Fruit fly (Drosophila melanogaster): ENCODE results near the gene CG6310.

The CG6310 gene

DNA sequence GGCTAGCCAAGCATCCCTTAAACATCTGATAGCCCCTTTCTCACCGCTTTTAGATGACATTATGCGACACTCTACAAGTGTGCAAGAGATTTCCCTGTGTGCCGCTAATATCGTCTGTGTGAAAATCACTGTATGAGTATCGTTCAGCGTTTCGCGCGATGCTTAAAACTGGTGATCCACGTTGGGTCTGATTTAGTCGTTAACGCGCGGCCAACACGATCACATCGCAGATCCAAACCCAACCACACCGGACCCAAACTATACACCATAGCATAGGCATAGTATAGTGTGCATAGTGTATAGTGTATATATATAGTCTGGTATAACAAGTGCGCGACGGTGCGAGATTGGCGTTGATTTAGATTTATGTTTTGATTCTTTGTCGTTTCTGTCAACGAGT is 15.8 kb downstream of the CG6310 start, which contains the start of gene CG7888:
Gene CG7888 (plus strand): TSS at position 193 of the 400 bp plus-strand sequence.
- TF ChIP-seq CG11617 (GFP tag; optimal IDR thresholded peaks at IDR 0.05) (no peak), bab1 (GFP tag; optimal IDR thresholded peaks at IDR 0.05) (no peak), CG12768 (GFP tag; optimal IDR thresholded peaks at IDR 0.05) (peak; percentile 17)

DNA sequence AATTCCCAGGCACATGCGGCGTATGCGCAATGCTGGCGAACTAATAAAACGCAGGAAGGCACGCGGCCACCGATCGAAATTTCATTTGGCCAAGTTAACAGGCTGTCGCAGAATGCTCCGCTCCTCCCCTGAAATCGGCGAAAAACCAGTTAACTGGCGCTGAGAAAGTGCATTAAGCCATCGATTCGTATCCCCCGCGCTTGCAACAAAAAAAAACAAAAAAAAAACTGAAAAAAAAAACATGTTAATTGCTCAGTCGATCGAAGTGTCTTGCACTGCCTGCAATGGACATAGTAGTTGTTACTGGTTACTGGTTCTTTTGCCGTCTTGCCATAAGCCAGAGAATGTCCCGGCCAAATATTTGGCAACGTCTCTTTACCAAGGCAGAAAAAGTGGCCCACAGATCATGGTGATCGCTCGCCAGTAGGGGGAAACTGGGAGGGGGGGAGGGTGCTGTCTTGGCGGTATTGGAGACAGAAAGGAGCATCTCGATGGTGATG is 16.9 kb downstream of the CG6310 start:
- TF ChIP-seq bab1 (GFP tag; optimal IDR thresholded peaks at IDR 0.05), result no peak
- no peak for TF ChIP-seq cic (GFP tag; optimal IDR thresholded peaks at IDR 0.05)
- TF ChIP-seq tj (GFP tag; optimal IDR thresholded peaks at IDR 0.05), result no peak
- TF ChIP-seq Hr96 (GFP tag; optimal IDR thresholded peaks at IDR 0.05), result no peak
- TF ChIP-seq kay (GFP tag; ENCODE audit: borderline replicate concordance), result no peak
- no peak for TF ChIP-seq pad (GFP tag; optimal IDR thresholded peaks at IDR 0.05)
- TF ChIP-seq CG12768 (GFP tag; optimal IDR thresholded peaks at IDR 0.05), result no peak

DNA sequence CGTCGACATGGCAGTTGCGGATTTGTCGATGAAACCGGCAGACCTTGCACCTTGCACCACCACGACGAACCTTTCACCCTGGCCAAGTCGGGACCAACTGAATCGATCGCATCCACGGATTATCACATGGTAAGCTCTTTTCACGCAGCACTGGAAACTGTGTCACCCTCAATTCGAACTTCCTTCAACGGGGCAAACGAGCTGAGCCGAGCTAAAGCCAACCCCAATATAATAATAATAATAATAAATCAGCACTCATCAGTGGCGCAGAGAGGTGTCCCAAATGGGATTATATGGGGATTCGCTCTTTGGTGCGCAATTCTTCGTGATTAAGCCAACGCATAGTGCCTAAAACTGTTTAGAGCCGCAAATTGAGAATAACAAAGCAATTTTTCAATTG is 18.4 kb downstream of the CG6310 start, which contains the start of gene CG43693:
Gene CG43693 (minus strand): TSS at position 101 of the 400 bp plus-strand sequence.
- TF ChIP-seq Crg-1 (GFP tag; optimal IDR thresholded peaks at IDR 0.05) (no peak), cic (GFP tag; optimal IDR thresholded peaks at IDR 0.05) (no peak)

DNA sequence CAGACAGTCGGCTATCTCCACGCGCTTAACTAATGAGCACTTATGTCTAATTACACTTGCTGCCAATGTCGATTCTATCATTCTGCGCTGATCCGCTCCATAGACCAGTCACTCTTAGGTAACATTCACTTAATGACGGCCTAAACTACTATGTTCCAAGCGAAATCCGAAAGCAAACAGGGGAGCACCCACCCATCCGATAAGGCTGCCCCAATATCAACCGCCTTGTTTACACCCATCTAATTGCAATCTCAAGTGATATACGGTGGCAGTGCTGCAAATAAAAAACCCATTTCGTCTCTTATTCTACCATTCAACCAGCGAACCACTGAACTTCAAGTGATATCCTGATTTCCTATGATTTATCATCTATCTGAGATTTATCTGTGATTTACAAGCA is 20.2 kb downstream of the CG6310 start:
- TF ChIP-seq cnc (optimal IDR thresholded peaks at IDR 0.05) (no peak), Clk (GFP tag; optimal IDR thresholded peaks at IDR 0.05) (no peak), Mnt (GFP tag; optimal IDR thresholded peaks at IDR 0.05) (peak; percentile 35), CG5204 (GFP tag; optimal IDR thresholded peaks at IDR 0.05) (peak; percentile 28), toe (GFP tag; optimal IDR thresholded peaks at IDR 0.05) (no peak), bab1 (GFP tag; optimal IDR thresholded peaks at IDR 0.05) (no peak), cic (GFP tag; optimal IDR thresholded peaks at IDR 0.05) (peak; percentile 71), CG7045 (GFP tag; optimal IDR thresholded peaks at IDR 0.05) (peak; percentile 79), tj (GFP tag; optimal IDR thresholded peaks at IDR 0.05) (no peak), CG14711 (tag; optimal IDR thresholded peaks at IDR 0.05) (peak; percentile 13), CG12768 (GFP tag; optimal IDR thresholded peaks at IDR 0.05) (peak; percentile 62), CG11617 (GFP tag; optimal IDR thresholded peaks at IDR 0.05) (peak; percentile 25), Hr96 (GFP tag; optimal IDR thresholded peaks at IDR 0.05) (peak; percentile 2), ovo (GFP tag; optimal IDR thresholded peaks at IDR 0.05) (peak; percentile 41), CG33017 (tag; optimal IDR thresholded peaks at IDR 0.05) (peak; percentile 40), pad (GFP tag; optimal IDR thresholded peaks at IDR 0.05) (peak; percentile 43), Crg-1 (GFP tag; optimal IDR thresholded peaks at IDR 0.05) (peak; percentile 65), CG1620 (GFP tag; optimal IDR thresholded peaks at IDR 0.05) (peak; percentile 6), CG7101 (tag; optimal IDR thresholded peaks at IDR 0.05) (peak; percentile 47), kay (GFP tag; ENCODE audit: borderline replicate concordance) (no peak)

DNA sequence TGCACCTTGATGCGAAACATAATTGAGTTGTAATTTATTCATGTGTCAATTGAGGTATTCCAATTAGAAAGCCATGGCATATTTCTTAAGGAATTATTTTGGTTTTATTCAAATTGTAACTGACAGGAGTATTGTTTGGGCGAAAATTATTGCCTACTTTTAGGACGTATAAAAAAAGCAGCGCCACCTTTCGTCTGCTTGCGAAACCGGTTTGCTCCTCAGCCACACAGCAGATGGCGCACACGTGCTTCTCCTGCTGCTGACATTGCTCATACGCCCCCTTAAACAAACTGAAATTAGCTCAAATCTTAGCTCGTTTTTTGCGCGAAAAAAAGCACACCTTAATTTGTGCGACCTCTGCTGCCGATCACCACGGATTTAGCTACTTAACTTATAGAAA is 21.8 kb downstream of the CG6310 start:
- TF ChIP-seq CG7101 (tag; optimal IDR thresholded peaks at IDR 0.05) (peak; percentile 57), Hr96 (GFP tag; optimal IDR thresholded peaks at IDR 0.05) (peak; percentile 68), CG33017 (tag; optimal IDR thresholded peaks at IDR 0.05) (no peak), CG1620 (GFP tag; optimal IDR thresholded peaks at IDR 0.05) (peak; percentile 49), Crg-1 (GFP tag; optimal IDR thresholded peaks at IDR 0.05) (peak; percentile 49), Mnt (GFP tag; optimal IDR thresholded peaks at IDR 0.05) (peak; percentile 31), CG12768 (GFP tag; optimal IDR thresholded peaks at IDR 0.05) (peak; percentile 1), ovo (GFP tag; optimal IDR thresholded peaks at IDR 0.05) (peak; percentile 66), cic (GFP tag; optimal IDR thresholded peaks at IDR 0.05) (no peak), toe (GFP tag; optimal IDR thresholded peaks at IDR 0.05) (peak; percentile 20), CG11617 (GFP tag; optimal IDR thresholded peaks at IDR 0.05) (no peak), CG7045 (GFP tag; optimal IDR thresholded peaks at IDR 0.05) (no peak), bab1 (GFP tag; optimal IDR thresholded peaks at IDR 0.05) (peak; percentile 89), pad (GFP tag; optimal IDR thresholded peaks at IDR 0.05) (peak; percentile 64), CG5204 (GFP tag; optimal IDR thresholded peaks at IDR 0.05) (peak; percentile 18), cnc (optimal IDR thresholded peaks at IDR 0.05) (no peak), CG14711 (tag; optimal IDR thresholded peaks at IDR 0.05) (no peak), Clk (GFP tag; optimal IDR thresholded peaks at IDR 0.05) (no peak), tj (GFP tag; optimal IDR thresholded peaks at IDR 0.05) (no peak), kay (GFP tag; ENCODE audit: borderline replicate concordance) (no peak)

DNA sequence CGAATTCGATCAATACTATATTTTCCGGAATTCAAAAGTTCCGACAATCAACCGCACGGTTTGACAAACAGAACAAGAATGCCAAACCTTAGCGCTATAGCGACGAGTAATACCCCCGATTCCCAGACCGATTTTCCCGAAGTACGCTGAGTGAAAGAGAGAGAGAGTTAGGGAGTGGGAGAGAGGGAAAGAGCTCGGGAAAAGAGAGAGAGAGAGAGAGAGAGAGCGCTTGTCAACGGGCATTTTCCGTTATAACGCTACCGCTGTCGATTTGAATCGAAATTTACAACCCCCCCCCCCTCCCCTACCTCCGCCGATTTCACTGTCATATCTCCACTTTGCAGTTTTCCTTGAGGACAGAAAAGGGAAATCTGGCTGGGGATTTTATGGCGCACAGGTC is 23.1 kb downstream of the CG6310 start:
- TF ChIP-seq bab1 (GFP tag; optimal IDR thresholded peaks at IDR 0.05), result peak; percentile 53
- TF ChIP-seq Mnt (GFP tag; optimal IDR thresholded peaks at IDR 0.05), result peak; percentile 17
- no peak for TF ChIP-seq CG5204 (GFP tag; optimal IDR thresholded peaks at IDR 0.05)
- TF ChIP-seq kay (GFP tag; ENCODE audit: borderline replicate concordance), result no peak
- peak; percentile 45 for TF ChIP-seq tj (GFP tag; optimal IDR thresholded peaks at IDR 0.05)
- TF ChIP-seq ovo (GFP tag; optimal IDR thresholded peaks at IDR 0.05), result peak; percentile 68
- peak; percentile 7 for TF ChIP-seq pad (GFP tag; optimal IDR thresholded peaks at IDR 0.05)
- peak; percentile 27 for TF ChIP-seq CG7101 (tag; optimal IDR thresholded peaks at IDR 0.05)
- TF ChIP-seq cic (GFP tag; optimal IDR thresholded peaks at IDR 0.05), result no peak
- TF ChIP-seq Clk (GFP tag; optimal IDR thresholded peaks at IDR 0.05), result no peak
- peak; percentile 35 for TF ChIP-seq Crg-1 (GFP tag; optimal IDR thresholded peaks at IDR 0.05)
- no peak for TF ChIP-seq CG14711 (tag; optimal IDR thresholded peaks at IDR 0.05)
- TF ChIP-seq CG33017 (tag; optimal IDR thresholded peaks at IDR 0.05), result peak; percentile 2
- peak; percentile 9 for TF ChIP-seq CG12768 (GFP tag; optimal IDR thresholded peaks at IDR 0.05)
- no peak for TF ChIP-seq Hr96 (GFP tag; optimal IDR thresholded peaks at IDR 0.05)

DNA sequence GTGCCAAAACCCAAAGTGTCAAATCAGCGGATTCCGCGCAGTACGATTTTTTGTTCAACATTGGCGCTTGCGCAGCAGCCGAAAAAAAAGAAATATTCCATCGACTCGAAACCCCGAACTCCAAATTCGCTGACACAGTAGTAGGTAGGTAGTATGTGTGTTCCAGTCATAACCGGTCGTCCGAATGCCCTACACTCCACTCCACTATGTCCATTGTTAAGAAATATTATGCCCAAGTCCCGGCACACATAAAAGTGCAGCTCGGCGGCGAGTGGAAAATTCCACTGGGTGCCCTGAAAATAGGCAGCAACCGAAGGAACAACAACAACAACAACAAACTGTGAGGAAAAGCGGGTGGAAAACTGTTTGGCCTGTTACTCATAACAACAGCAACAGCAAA is 24.7 kb downstream of the CG6310 start:
- TF ChIP-seq CG11617 (GFP tag; optimal IDR thresholded peaks at IDR 0.05) (no peak), tj (GFP tag; optimal IDR thresholded peaks at IDR 0.05) (peak; percentile 99), kay (GFP tag; ENCODE audit: borderline replicate concordance) (no peak)
